Worm (Caenorhabditis elegans) whole organism, L4 larva: ENCODE data around the gene Y62F5A.12.

Experiments used
- aha-1 ChIP-seq: fragments of 150-350 bp; peaks from one replicate; lab custom pipeline; 2014; ENCODE audit warnings: missing biosample characterization, missing genetic modification characterization
- dmd-6 ChIP-seq: fragments of 200-800 bp; sonication (Bioruptor generic); IDR thresholded peaks from 2 replicates; pipeline ENCODE4 v1.3.6; 2022; ENCODE audit warnings: missing genetic modification reagents, missing genetic modification characterization, missing compliant biosample characterization
- fkh-10 ChIP-seq: fragments of 150-350 bp; optimal IDR thresholded peaks from 2 replicates; lab custom pipeline; 2014; ENCODE audit warnings: missing biosample characterization, missing genetic modification reagents, missing genetic modification characterization
- hif-1 ChIP-seq, 2 experiments: sonication (generic microtip); optimal IDR thresholded peaks; 2 replicates each; lab custom pipeline; 2016 to 2017; ENCODE audit warnings: missing compliant biosample characterization in 2 of 2, missing genetic modification characterization in 2 of 2, missing genetic modification reagents in 2 of 2, missing genotype in 2 of 2, mild to moderate bottlenecking in 1 of 2
- hlh-30 ChIP-seq: sonication (generic microtip); optimal IDR thresholded peaks from 2 replicates; lab custom pipeline; 2017; ENCODE audit warnings: antibody characterized with exemption, mild to moderate bottlenecking, missing genetic modification characterization, missing compliant biosample characterization; ENCODE audit not compliant: insufficient read depth
- jun-1 ChIP-seq: fragments of 150-350 bp; optimal IDR thresholded peaks from 2 replicates; lab custom pipeline; 2014; ENCODE audit warnings: missing biosample characterization, missing genetic modification reagents, missing genetic modification characterization
- lin-29 ChIP-seq: fragments of 200-800 bp; sonication (Bioruptor generic); IDR thresholded peaks from 2 replicates; pipeline ENCODE4 v1.3.6; 2022; ENCODE audit warnings: missing genetic modification reagents, missing genetic modification characterization, missing compliant biosample characterization
- pha-4 ChIP-seq, 2 experiments: fragments of 150-350 bp in 1 of 2; fragments of 200-800 bp in 1 of 2; sonication (Bioruptor generic) in 1 of 2; IDR thresholded peaks in 1 of 2; optimal IDR thresholded peaks in 1 of 2; 2 replicates each; pipeline versions ENCODE4 v1.3.6 to Lab custom; 2014 to 2022; ENCODE audit warnings: missing genetic modification characterization in 2 of 2, missing genetic modification reagents in 2 of 2, missing biosample characterization in 1 of 2, missing compliant biosample characterization in 1 of 2
- snpc-1.2 ChIP-seq: fragments of 200-800 bp; sonication (Bioruptor generic); IDR thresholded peaks from 2 replicates; pipeline ENCODE4 v1.3.6; 2022; ENCODE audit warnings: missing genetic modification reagents, missing genetic modification characterization, missing compliant biosample characterization
- unc-39 ChIP-seq: sonication (generic microtip); optimal IDR thresholded peaks from 2 replicates; lab custom pipeline; 2017; ENCODE audit warnings: missing biosample characterization, missing genetic modification characterization
- ztf-11 ChIP-seq: fragments of 150-350 bp; optimal IDR thresholded peaks from 2 replicates; lab custom pipeline; 2014; ENCODE audit warnings: missing biosample characterization, missing genetic modification characterization

DNA sequence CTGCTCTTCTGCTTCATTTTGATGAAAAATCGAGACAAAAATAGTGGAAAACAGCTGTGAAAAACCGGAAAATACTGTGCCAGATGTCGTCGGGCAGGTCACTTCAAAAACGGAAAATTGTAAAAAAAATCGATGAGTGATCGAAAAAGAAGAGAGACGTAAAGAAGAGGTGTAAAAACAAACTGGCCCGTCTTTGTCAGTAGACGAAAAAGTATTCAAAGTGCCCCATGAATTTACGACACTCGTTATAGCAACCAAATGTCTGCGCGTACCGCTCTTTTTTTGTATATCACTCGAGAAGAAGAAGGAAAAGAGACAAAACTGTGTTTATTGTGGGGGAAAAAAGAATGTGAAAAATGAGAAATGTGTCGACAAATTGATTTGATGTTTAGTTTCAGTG, 49.1 kb downstream of the Y62F5A.12 start, which contains the start of gene twk-5:
- TF ChIP-seq jun-1 (no peak), hif-1 (tag; optimal IDR thresholded peaks at IDR 0.05; lab: Kevin White, UChicago) (no peak), snpc-1.2 (GFP tag; lab: Robert Waterston, UW) (no peak), pha-4 (GFP tag; IDR thresholded peaks at IDR 0.05; lab: Robert Waterston, UW) (no peak), pha-4 (tag; optimal IDR thresholded peaks at IDR 0.05; lab: Kevin White, UChicago) (no peak), unc-39 (tag; lab: Kevin White, UChicago) (no peak), fkh-10 (GFP tag; lab: Kevin White, UChicago) (no peak), hlh-30 (no peak), lin-29 (GFP tag; lab: Robert Waterston, UW) (no peak), dmd-6 (GFP tag; lab: Robert Waterston, UW) (no peak), ztf-11 (tag; lab: Kevin White, UChicago) (no peak), aha-1 (tag; lab: Kevin White, UChicago) (no peak)
